Worm (Caenorhabditis elegans): ENCODE results near the gene Y116A8B.1.

Gene Y116A8B.1

DNA sequence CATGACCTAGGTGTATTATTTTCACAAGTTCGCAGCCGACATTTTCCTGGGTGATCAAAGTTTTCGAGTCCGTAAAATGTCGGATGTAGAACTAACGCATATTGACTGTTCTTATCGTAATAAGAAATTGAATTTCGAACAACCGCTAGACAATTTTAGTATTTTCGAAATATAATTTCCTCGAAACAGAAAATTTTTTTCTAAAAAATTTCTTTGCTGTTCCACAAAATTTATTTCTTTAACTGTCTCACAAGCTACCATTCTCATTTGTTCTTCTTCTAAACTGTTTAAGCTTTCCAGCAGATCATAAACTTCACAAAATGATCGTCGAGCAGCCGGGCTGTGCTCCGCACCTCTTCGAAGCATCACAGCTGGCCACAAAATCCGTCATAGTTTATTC, 40.0 kb upstream of the Y116A8B.1 start, which contains the start of gene C52D10.3:
C52D10.3 (plus strand) TSS at position 301 of the 400 bp plus-strand sequence.
- TF ChIP-seq sem-2 (GFP tag; optimal IDR thresholded peaks at IDR 0.05) (no peak), unc-39 (tag; optimal IDR thresholded peaks at IDR 0.05) (no peak), mep-1 (tag; optimal IDR thresholded peaks at IDR 0.05) (no peak), lsy-2 (tag; optimal IDR thresholded peaks at IDR 0.05) (no peak)

DNA sequence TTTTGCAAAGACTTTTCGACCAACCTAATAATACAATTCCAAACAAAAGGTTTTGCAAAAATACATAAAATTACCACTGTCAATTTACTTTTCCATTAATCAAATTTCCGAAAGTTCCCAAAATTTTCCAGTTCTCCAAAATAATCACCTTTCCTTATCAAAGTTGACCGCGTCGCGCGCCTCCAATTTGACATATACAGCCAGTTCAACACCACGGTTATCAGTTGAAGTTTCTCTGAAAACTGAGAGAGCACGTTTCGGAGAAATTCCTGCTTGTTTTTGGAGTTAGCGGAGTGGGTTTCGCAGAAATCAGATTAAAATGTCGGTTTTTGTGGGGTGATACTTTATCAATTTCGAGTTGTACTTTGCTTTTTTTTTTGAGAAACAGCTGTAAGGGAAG, 37.1 kb upstream of the Y116A8B.1 start:
- TF ChIP-seq zip-8 (tag; optimal IDR thresholded peaks at IDR 0.05) (no peak), unc-39 (tag; optimal IDR thresholded peaks at IDR 0.05) (no peak)

- no peak for TF ChIP-seq unc-120 (tag; optimal IDR thresholded peaks at IDR 0.05; ENCODE audit: poor library complexity, severe bottlenecking)
- no peak for TF ChIP-seq unc-62 (GFP tag; optimal IDR thresholded peaks at IDR 0.05)
- no peak for TF ChIP-seq lsy-2 (tag; optimal IDR thresholded peaks at IDR 0.05)
- no peak for TF ChIP-seq bed-3 (GFP tag; optimal IDR thresholded peaks at IDR 0.05)
- TF ChIP-seq elt-1 (tag; optimal IDR thresholded peaks at IDR 0.05; ENCODE audit: borderline replicate concordance, insufficient read depth): no peak
- no peak for TF ChIP-seq mls-2 (tag; optimal IDR thresholded peaks at IDR 0.05)
- no peak for TF ChIP-seq ham-2 (GFP tag; optimal IDR thresholded peaks at IDR 0.05)
- TF ChIP-seq tbx-8 (GFP tag; optimal IDR thresholded peaks at IDR 0.05): no peak
- TF ChIP-seq snpc-4 (tag; optimal IDR thresholded peaks at IDR 0.05): no peak
- no peak for TF ChIP-seq nhr-237 (tag; optimal IDR thresholded peaks at IDR 0.05)
- TF ChIP-seq ces-1 (GFP tag; optimal IDR thresholded peaks at IDR 0.05): no peak
- no peak for TF ChIP-seq sem-2 (GFP tag; optimal IDR thresholded peaks at IDR 0.05)
- no peak for TF ChIP-seq mep-1 (tag; optimal IDR thresholded peaks at IDR 0.05)
- no peak for TF ChIP-seq zip-8 (tag; optimal IDR thresholded peaks at IDR 0.05)
- no peak for TF ChIP-seq blmp-1 (tag; optimal IDR thresholded peaks at IDR 0.05)
- no peak for TF ChIP-seq pha-4 (tag; optimal IDR thresholded peaks at IDR 0.05)
- TF ChIP-seq ceh-43 (GFP tag; optimal IDR thresholded peaks at IDR 0.05): no peak
These were observed 36.6 kb upstream of the Y116A8B.1 start for ce11 chrIV:17179565-17179964.

ce11 chrIV:17183032-17183608, 33.0 kb upstream of the Y116A8B.1 start:
- TF ChIP-seq sptf-1 (tag; optimal IDR thresholded peaks at IDR 0.05): no peak
- no peak for TF ChIP-seq mab-5 (tag; optimal IDR thresholded peaks at IDR 0.05)
- TF ChIP-seq unc-62 (GFP tag; optimal IDR thresholded peaks at IDR 0.05): no peak
- no peak for TF ChIP-seq elt-3 (tag; optimal IDR thresholded peaks at IDR 0.05)
- no peak for TF ChIP-seq hlh-1 (tag; optimal IDR thresholded peaks at IDR 0.05)
- no peak for TF ChIP-seq ham-2 (GFP tag; optimal IDR thresholded peaks at IDR 0.05)

- no peak for TF ChIP-seq drap-1 (GFP tag; optimal IDR thresholded peaks at IDR 0.05)
- no peak for TF ChIP-seq pha-4 (tag; optimal IDR thresholded peaks at IDR 0.05)
- TF ChIP-seq bed-3 (GFP tag; optimal IDR thresholded peaks at IDR 0.05): no peak
These were observed 32.5 kb upstream of the Y116A8B.1 start, which contains the start of gene col-138 for ce11 chrIV:17183629-17184028. Gene col-138 (minus strand): TSS chrIV:17183729.

DNA sequence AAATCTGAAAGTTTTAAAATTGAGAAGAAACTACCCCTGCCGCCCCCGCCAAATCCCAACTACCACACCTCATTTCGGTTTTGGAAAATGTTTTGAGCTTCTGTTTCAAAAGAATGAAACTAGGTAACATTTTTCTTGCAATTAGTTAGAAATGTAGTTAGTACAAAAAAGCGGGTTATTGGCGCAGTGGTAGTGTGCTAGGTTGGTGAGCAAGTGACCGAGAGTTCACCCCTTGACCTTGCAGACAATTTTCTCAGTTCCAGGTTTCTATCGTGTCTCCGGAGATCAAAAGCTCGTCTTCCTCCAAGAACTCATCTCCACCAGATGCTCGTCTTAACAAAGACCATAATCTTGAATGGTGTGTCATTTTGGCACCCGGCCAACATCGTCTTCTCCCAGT, 27.0 kb upstream of the Y116A8B.1 start:
- TF ChIP-seq M03D4.4 (tag; optimal IDR thresholded peaks at IDR 0.05) (no peak), sptf-1 (tag; optimal IDR thresholded peaks at IDR 0.05) (no peak), unc-39 (tag; optimal IDR thresholded peaks at IDR 0.05) (no peak), lin-32 (GFP tag; optimal IDR thresholded peaks at IDR 0.05) (no peak), nhr-237 (tag; optimal IDR thresholded peaks at IDR 0.05) (no peak), mab-5 (tag; optimal IDR thresholded peaks at IDR 0.05) (no peak), ceh-83 (GFP tag; optimal IDR thresholded peaks at IDR 0.05) (no peak), nhr-28 (tag; optimal IDR thresholded peaks at IDR 0.05) (no peak), unc-62 (GFP tag; optimal IDR thresholded peaks at IDR 0.05) (no peak), blmp-1 (tag; optimal IDR thresholded peaks at IDR 0.05) (no peak)

DNA sequence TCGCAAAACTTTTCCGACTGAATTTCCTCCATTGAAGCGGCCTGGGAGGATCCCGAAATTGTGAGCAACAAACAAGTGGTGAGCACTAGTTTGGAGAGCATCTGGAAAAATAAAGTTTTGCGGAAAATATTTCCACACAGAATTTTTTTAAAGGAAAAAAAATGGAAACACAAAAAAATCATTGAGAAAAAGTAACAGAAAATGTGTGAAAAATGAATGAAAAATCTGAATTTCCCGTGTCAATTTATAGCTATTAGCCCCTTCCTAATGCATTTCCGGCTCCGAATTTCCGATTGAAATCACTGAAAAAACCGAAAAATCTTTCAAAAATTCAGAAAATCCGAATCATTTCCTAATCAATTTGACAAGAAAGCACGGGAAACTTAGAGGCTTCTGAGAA, 24.4 kb upstream of the Y116A8B.1 start, which contains the start of gene flp-17:
flp-17 (minus strand) TSS at position 101 of the 400 bp plus-strand sequence.
- TF ChIP-seq nhr-237 (tag; optimal IDR thresholded peaks at IDR 0.05): no peak
